Fruit fly (Drosophila melanogaster): ENCODE data around the gene Scsalpha2.

Gene Scsalpha2

dm6 chr3R:19490996-19491395, 28.1 kb upstream of the Scsalpha2 start, which contains the start of gene CG15025 (continued):
- TF ChIP-seq kni (GFP tag; optimal IDR thresholded peaks at IDR 0.05) (no peak), CG32767 (GFP tag; IDR thresholded peaks at IDR 0.05) (no peak), CG16815 (GFP tag; optimal IDR thresholded peaks at IDR 0.05) (no peak), amos (GFP tag; IDR thresholded peaks at IDR 0.05; ENCODE audit: partially characterized antibody) (peak; percentile 61), Usf (GFP tag; optimal IDR thresholded peaks at IDR 0.05) (no peak), hbn (GFP tag; IDR thresholded peaks at IDR 0.05; ENCODE audit: partially characterized antibody) (no peak), insv (GFP tag; optimal IDR thresholded peaks at IDR 0.05) (no peak), knrl (GFP tag; IDR thresholded peaks at IDR 0.05; ENCODE audit: partially characterized antibody) (peak; percentile 64; the same call in 2 of the 3 replicates), CG1602 (GFP tag; optimal IDR thresholded peaks at IDR 0.05) (no peak), aop (GFP tag; IDR thresholded peaks at IDR 0.05) (no peak), CG12659 (GFP tag; optimal IDR thresholded peaks at IDR 0.05) (peak; percentile 8), NC2α (GFP tag; optimal IDR thresholded peaks at IDR 0.05) (no peak), Elba2 (GFP tag; optimal IDR thresholded peaks at IDR 0.05) (no peak), CG5180 (GFP tag; optimal IDR thresholded peaks at IDR 0.05) (no peak), cato (GFP tag; optimal IDR thresholded peaks at IDR 0.05; ENCODE audit: borderline replicate concordance) (no peak)

- TF ChIP-seq CG7963 (GFP tag; IDR thresholded peaks at IDR 0.05; ENCODE audit: partially characterized antibody): no peak
- no peak for TF ChIP-seq dpn (GFP tag; optimal IDR thresholded peaks at IDR 0.05)
- TF ChIP-seq ara (GFP tag; IDR thresholded peaks at IDR 0.05): peak; percentile 36; the same call in 1 of the 2 replicates
- TF ChIP-seq slbo (GFP tag; IDR thresholded peaks at IDR 0.05): peak; percentile 12; the same call in 1 of the 2 replicates
- TF ChIP-seq gcm2 (GFP tag; optimal IDR thresholded peaks at IDR 0.05): no peak
- TF ChIP-seq CG4404 (GFP tag; IDR thresholded peaks at IDR 0.05): no peak
- peak; percentile 70 for TF ChIP-seq Ets65A (GFP tag)
- TF ChIP-seq Nf-YA (GFP tag; IDR thresholded peaks at IDR 0.05): 0 out of 2 replicates have a peak, but pooled peaks have one; percentile 15
Measured at dm6 chr3R:19489963-19490362, 27.1 kb upstream of the Scsalpha2 start.

- TF ChIP-seq CG32772 (GFP tag; IDR thresholded peaks at IDR 0.05) (no peak), CG10267 (tag; optimal IDR thresholded peaks at IDR 0.05) (no peak), dmrt99B (tag; optimal IDR thresholded peaks at IDR 0.05) (peak; percentile 8), mam (GFP tag; optimal IDR thresholded peaks at IDR 0.05) (no peak), fu2 (GFP tag; optimal IDR thresholded peaks at IDR 0.05) (no peak), CG2120 (GFP tag; optimal IDR thresholded peaks at IDR 0.05) (no peak), slou (GFP tag; optimal IDR thresholded peaks at IDR 0.05) (no peak), CG5953 (GFP tag; IDR thresholded peaks at IDR 0.05) (no peak), Neu2 (GFP tag; optimal IDR thresholded peaks at IDR 0.05; ENCODE audit: borderline replicate concordance) (no peak), CG15514 (GFP tag; optimal IDR thresholded peaks at IDR 0.05) (no peak), Optix (GFP tag; IDR thresholded peaks at IDR 0.05) (no peak), Six4 (GFP tag; optimal IDR thresholded peaks at IDR 0.05) (no peak), CG11456 (GFP tag; IDR thresholded peaks at IDR 0.05) (no peak), aop (GFP tag; IDR thresholded peaks at IDR 0.05) (no peak), CG32532 (GFP tag; IDR thresholded peaks at IDR 0.05) (no peak), lmd (GFP tag; IDR thresholded peaks at IDR 0.05) (no peak), Oli (tag; optimal IDR thresholded peaks at IDR 0.05) (no peak), Dbx (GFP tag; IDR thresholded peaks at IDR 0.05) (no peak), sqz (GFP tag; optimal IDR thresholded peaks at IDR 0.05) (no peak), lilli (GFP tag; optimal IDR thresholded peaks at IDR 0.05) (no peak), crc (GFP tag; optimal IDR thresholded peaks at IDR 0.05) (no peak), CG9932 (GFP tag; IDR thresholded peaks at IDR 0.05) (no peak), Sox100B (GFP tag; optimal IDR thresholded peaks at IDR 0.05) (peak; percentile 34), ewg (GFP tag; optimal IDR thresholded peaks at IDR 0.05) (no peak), CG16815 (GFP tag; optimal IDR thresholded peaks at IDR 0.05) (no peak), CG31441 (GFP tag; IDR thresholded peaks at IDR 0.05) (peak; percentile 53), CG9215 (GFP tag; IDR thresholded peaks at IDR 0.05) (no peak), bsh (GFP tag; optimal IDR thresholded peaks at IDR 0.05) (peak in 1 of 2 experiments; percentile 25)
Measured at dm6 chr3R:19486422-19486821, 23.6 kb upstream of the Scsalpha2 start.

Data from whole organism, embryonic.